Worm (Caenorhabditis elegans): ENCODE data around the gene grl-8.

grl-8 gene

DNA sequence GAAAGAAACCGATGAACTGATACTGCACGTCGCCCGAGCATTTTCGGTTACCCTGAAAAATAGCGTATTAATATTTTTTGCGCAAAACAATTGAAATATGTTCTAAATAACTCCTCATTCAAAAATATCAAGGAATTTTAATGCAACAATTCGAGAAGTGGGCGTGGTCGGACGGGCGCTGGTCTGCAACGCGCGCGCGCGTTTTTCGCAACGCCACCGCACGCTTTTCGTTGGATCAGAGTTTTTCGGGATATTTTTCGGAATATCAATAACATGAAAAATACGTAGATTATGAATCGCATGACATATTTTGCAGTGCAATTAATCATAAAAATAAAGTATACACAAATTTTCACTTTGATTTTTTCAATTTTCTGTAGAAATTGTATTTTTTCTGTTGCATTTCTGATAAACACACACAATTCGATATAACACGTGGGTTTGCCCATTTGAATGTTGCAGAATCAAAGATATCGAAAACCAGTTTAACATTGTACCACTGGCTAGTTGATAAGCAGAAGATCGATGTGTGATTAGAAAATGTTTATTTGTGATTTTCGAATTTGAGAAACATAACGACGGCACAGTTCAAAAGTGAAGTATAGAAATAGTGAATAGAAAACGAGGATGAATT, 23.7 kb downstream of the grl-8 start, which contains the start of gene dlst-1 (continued):
- no peak for TF ChIP-seq eyg-1 (tag; optimal IDR thresholded peaks at IDR 0.05)
- no peak for TF ChIP-seq ceh-30 (tag; optimal IDR thresholded peaks at IDR 0.05)
- TF ChIP-seq ceh-22 (tag; optimal IDR thresholded peaks at IDR 0.05), result no peak
- peak; percentile 33 for TF ChIP-seq ceh-34 (tag; optimal IDR thresholded peaks at IDR 0.05)
- peak; percentile 31 for TF ChIP-seq lin-11 (tag; optimal IDR thresholded peaks at IDR 0.05)
- peak; percentile 20 for TF ChIP-seq pha-2 (tag; optimal IDR thresholded peaks at IDR 0.05)
- no peak for TF ChIP-seq ref-2 (tag; optimal IDR thresholded peaks at IDR 0.05)
- TF ChIP-seq sox-2 (GFP tag; IDR thresholded peaks at IDR 0.05), result no peak
- peak; percentile 42 for TF ChIP-seq ceh-19 (GFP tag; optimal IDR thresholded peaks at IDR 0.05)
- no peak for TF ChIP-seq odd-2 (tag; optimal IDR thresholded peaks at IDR 0.05)
- peak; percentile 5 for TF ChIP-seq Y22D7AL.16 (tag; optimal IDR thresholded peaks at IDR 0.05)
- TF ChIP-seq lim-6 (tag; optimal IDR thresholded peaks at IDR 0.05), result no peak
- TF ChIP-seq pag-3 (tag; optimal IDR thresholded peaks at IDR 0.05; ENCODE audit: borderline replicate concordance), result no peak
- no peak for TF ChIP-seq pha-4 (tag; optimal IDR thresholded peaks at IDR 0.05)
- TF ChIP-seq ttx-3 (tag; optimal IDR thresholded peaks at IDR 0.05), result peak; percentile 54
- no peak for TF ChIP-seq ceh-2 (tag; optimal IDR thresholded peaks at IDR 0.05)
- TF ChIP-seq hlh-30 (tag; optimal IDR thresholded peaks at IDR 0.05; ENCODE audit: insufficient read depth), result no peak
- TF ChIP-seq npax-4 (tag; optimal IDR thresholded peaks at IDR 0.05), result no peak
- TF ChIP-seq sox-4 (tag; optimal IDR thresholded peaks at IDR 0.05), result peak; percentile 45
- TF ChIP-seq mec-3 (tag; optimal IDR thresholded peaks at IDR 0.05; ENCODE audit: borderline replicate concordance), result no peak
- TF ChIP-seq ceh-6 (GFP tag; optimal IDR thresholded peaks at IDR 0.05), result peak; percentile 12
- peak; percentile 72 for TF ChIP-seq elt-2 (tag; optimal IDR thresholded peaks at IDR 0.05)
- TF ChIP-seq nfya-1 (tag; optimal IDR thresholded peaks at IDR 0.05), result peak; percentile 69

DNA sequence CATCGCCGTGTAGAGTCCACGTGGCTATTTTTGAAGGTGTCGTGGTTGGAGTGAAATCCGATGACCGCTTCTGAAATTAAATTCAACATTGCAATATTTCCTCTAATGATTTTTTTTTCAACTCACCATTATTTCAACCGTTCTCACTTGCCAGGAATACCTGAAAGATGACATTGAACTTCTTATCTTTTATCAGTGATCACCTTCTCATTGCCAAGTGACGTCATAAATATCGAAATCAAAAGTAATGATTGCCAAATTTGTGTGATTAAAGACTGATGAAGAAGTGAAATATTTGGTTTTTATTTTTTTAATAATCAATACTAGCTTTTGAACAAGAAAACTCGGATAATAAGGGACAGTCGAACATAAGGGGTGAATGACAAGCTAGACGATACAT, 26.1 kb downstream of the grl-8 start, which contains the start of gene W02F12.4:
Gene W02F12.4, minus strand, starts transcription at position 164 of the 400 bp plus-strand sequence.
- TF ChIP-seq ceh-19 (GFP tag; optimal IDR thresholded peaks at IDR 0.05) (no peak), elt-2 (tag; optimal IDR thresholded peaks at IDR 0.05) (peak; percentile 82)

DNA sequence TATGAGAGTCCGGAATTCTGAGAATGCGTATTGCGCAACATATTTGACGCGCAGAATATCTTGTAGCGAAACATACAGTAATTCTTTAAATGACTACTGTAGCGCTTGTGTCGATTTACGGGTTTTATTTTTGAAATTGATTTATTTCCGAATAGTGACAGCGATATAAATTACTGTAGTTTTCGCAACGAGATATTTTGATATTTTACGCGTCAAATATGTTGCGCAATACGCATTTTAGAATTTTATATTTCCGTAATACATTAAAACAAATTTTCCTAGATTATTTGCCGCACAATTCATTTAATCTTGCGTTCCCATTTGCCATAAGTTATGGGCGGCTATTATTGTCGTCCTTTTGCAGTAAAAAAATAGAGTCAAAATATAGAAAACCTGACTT, 27.5 kb downstream of the grl-8 start:
- TF ChIP-seq dmd-4 (tag; optimal IDR thresholded peaks at IDR 0.05; ENCODE audit: borderline replicate concordance) (no peak), ceh-9 (tag; optimal IDR thresholded peaks at IDR 0.05) (no peak), lim-6 (tag; optimal IDR thresholded peaks at IDR 0.05) (no peak), ceh-6 (GFP tag; optimal IDR thresholded peaks at IDR 0.05) (no peak), hlh-8 (tag; optimal IDR thresholded peaks at IDR 0.05) (no peak), ceh-19 (GFP tag; optimal IDR thresholded peaks at IDR 0.05) (no peak), zip-5 (tag; optimal IDR thresholded peaks at IDR 0.05) (no peak), npax-4 (tag; optimal IDR thresholded peaks at IDR 0.05) (no peak), ceh-34 (tag; optimal IDR thresholded peaks at IDR 0.05) (no peak), F13H6.1 (tag; optimal IDR thresholded peaks at IDR 0.05) (no peak), sox-2 (GFP tag; IDR thresholded peaks at IDR 0.05) (no peak), pha-4 (tag; optimal IDR thresholded peaks at IDR 0.05) (no peak), pag-3 (tag; optimal IDR thresholded peaks at IDR 0.05; ENCODE audit: borderline replicate concordance) (no peak), ceh-31 (tag; optimal IDR thresholded peaks at IDR 0.05) (no peak), ceh-30 (tag; optimal IDR thresholded peaks at IDR 0.05) (no peak), che-1 (tag; optimal IDR thresholded peaks at IDR 0.05) (no peak), tbx-2 (tag; optimal IDR thresholded peaks at IDR 0.05) (no peak), ama-1 (optimal IDR thresholded peaks at IDR 0.05) (no peak), fax-1 (tag; optimal IDR thresholded peaks at IDR 0.05) (no peak)

DNA sequence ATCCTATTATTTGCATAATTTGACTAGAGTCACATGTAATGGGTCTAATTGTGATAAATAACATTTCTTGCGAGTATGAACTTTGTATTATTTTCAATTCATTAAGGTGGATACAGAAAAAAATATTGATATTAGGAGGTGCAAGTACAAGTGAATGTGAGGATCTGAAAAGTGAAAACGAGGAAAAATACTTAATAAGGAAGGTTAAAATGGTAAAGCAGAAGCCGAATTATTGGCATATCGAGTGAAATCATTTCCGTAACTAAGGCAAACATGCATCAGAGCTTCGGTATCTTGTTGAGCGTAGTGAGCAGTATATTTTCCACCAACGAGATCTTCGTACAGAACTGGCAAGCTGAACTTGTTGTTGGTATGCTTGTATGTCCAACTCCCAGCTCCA, 28.4 kb downstream of the grl-8 start:
- no peak for TF ChIP-seq elt-2 (tag; optimal IDR thresholded peaks at IDR 0.05)
- no peak for TF ChIP-seq unc-3 (GFP tag; conservative IDR thresholded peaks at IDR 0.05)
- no peak for TF ChIP-seq unc-3 (tag; optimal IDR thresholded peaks at IDR 0.05)
- no peak for TF ChIP-seq ceh-48 (tag; optimal IDR thresholded peaks at IDR 0.05)
- TF ChIP-seq fkh-6 (tag; optimal IDR thresholded peaks at IDR 0.05), result no peak
- no peak for TF ChIP-seq ahr-1 (tag; optimal IDR thresholded peaks at IDR 0.05)

All from whole organism, late embryonic.